Fruit fly (Drosophila melanogaster) whole organism, adult: ENCODE measurements around the gene tap.

ENCODE experiments used
- CG11617 ChIP-seq: fragments of 200-800 bp; sonication (Bioruptor generic); optimal IDR thresholded peaks from 2 replicates; lab custom pipeline; 2017; ENCODE audit warnings: mild to moderate bottlenecking, missing biosample characterization, missing genetic modification reagents, missing genetic modification characterization
- CG12768 ChIP-seq: fragments of 200-800 bp; sonication (Bioruptor generic); optimal IDR thresholded peaks from 2 replicates; lab custom pipeline; 2017; ENCODE audit warnings: missing biosample characterization, missing genetic modification characterization, mild to moderate bottlenecking, moderate library complexity, missing genetic modification reagents
- CG14711 ChIP-seq: fragments of 200-800 bp; sonication (Bioruptor generic); optimal IDR thresholded peaks from 2 replicates; lab custom pipeline; 2018; ENCODE audit warnings: missing biosample characterization, mild to moderate bottlenecking, missing genetic modification characterization, moderate library complexity
- CG1620 ChIP-seq: fragments of 200-800 bp; sonication (Bioruptor generic); optimal IDR thresholded peaks from 2 replicates; lab custom pipeline; 2016; ENCODE audit warnings: missing biosample characterization, missing genetic modification characterization
- CG33017 ChIP-seq: fragments of 200-800 bp; sonication (Bioruptor generic); optimal IDR thresholded peaks from 2 replicates; lab custom pipeline; 2018; ENCODE audit warnings: missing biosample characterization, mild to moderate bottlenecking, missing genetic modification characterization, moderate library complexity
- CG5204 ChIP-seq: fragments of 200-800 bp; sonication (Bioruptor generic); optimal IDR thresholded peaks from 2 replicates; lab custom pipeline; 2016; ENCODE audit warnings: missing biosample characterization, missing genetic modification characterization
- CG7045 ChIP-seq: fragments of 200-800 bp; sonication (Bioruptor generic); optimal IDR thresholded peaks from 2 replicates; lab custom pipeline; 2017; ENCODE audit warnings: missing biosample characterization, mild to moderate bottlenecking, missing genetic modification characterization
- CG7101 ChIP-seq: fragments of 200-800 bp; sonication (Bioruptor generic); optimal IDR thresholded peaks from 2 replicates; lab custom pipeline; 2018; ENCODE audit warnings: missing biosample characterization, mild to moderate bottlenecking, missing genetic modification characterization, moderate library complexity
- Clk ChIP-seq: fragments of 200-800 bp; sonication (Bioruptor generic); optimal IDR thresholded peaks from 2 replicates; lab custom pipeline; 2017; ENCODE audit warnings: missing biosample characterization, missing genetic modification characterization
- Crg-1 ChIP-seq: fragments of 200-800 bp; sonication (Bioruptor generic); optimal IDR thresholded peaks from 2 replicates; lab custom pipeline; 2016; ENCODE audit warnings: missing biosample characterization, missing genetic modification characterization
- Hr96 ChIP-seq: fragments of 200-800 bp; sonication (Bioruptor generic); optimal IDR thresholded peaks from 2 replicates; lab custom pipeline; 2016; ENCODE audit warnings: missing biosample characterization, missing genetic modification characterization
- Mnt ChIP-seq: fragments of 200-800 bp; sonication (Bioruptor generic); optimal IDR thresholded peaks from 2 replicates; lab custom pipeline; 2016; ENCODE audit warnings: missing biosample characterization, mild to moderate bottlenecking, missing genetic modification characterization
- bab1 ChIP-seq: fragments of 200-800 bp; sonication (Bioruptor generic); optimal IDR thresholded peaks from 3 replicates; lab custom pipeline; 2019; ENCODE audit warnings: missing biosample characterization, mild to moderate bottlenecking, missing genetic modification characterization, moderate library complexity
- cic ChIP-seq: fragments of 200-800 bp; sonication (Bioruptor generic); optimal IDR thresholded peaks from 2 replicates; lab custom pipeline; 2017; ENCODE audit warnings: missing biosample characterization, mild to moderate bottlenecking, missing genetic modification characterization, moderate library complexity
- cnc ChIP-seq, 2 experiments: fragments of >200 bp; optimal IDR thresholded peaks; 2 replicates each; lab custom pipeline; 2017
- kay ChIP-seq: fragments of 200-800 bp; sonication (Bioruptor generic); peaks from one replicate; lab custom pipeline; 2016; ENCODE audit warnings: missing biosample characterization, missing genetic modification characterization, borderline replicate concordance
- ovo ChIP-seq: fragments of 200-800 bp; sonication (Bioruptor generic); optimal IDR thresholded peaks from 2 replicates; lab custom pipeline; 2016; ENCODE audit warnings: missing biosample characterization, missing genetic modification characterization
- pad ChIP-seq: fragments of 200-800 bp; sonication (Bioruptor generic); optimal IDR thresholded peaks from 3 replicates; lab custom pipeline; 2017; ENCODE audit warnings: missing biosample characterization, missing genetic modification characterization, mild to moderate bottlenecking, moderate library complexity, missing genetic modification reagents
- tj ChIP-seq: fragments of 200-800 bp; sonication (Bioruptor generic); optimal IDR thresholded peaks from 3 replicates; lab custom pipeline; 2017; ENCODE audit warnings: missing biosample characterization, mild to moderate bottlenecking, missing genetic modification characterization, moderate library complexity
- toe ChIP-seq: fragments of 200-800 bp; sonication (Bioruptor generic); optimal IDR thresholded peaks from 2 replicates; lab custom pipeline; 2016; ENCODE audit warnings: missing biosample characterization, missing genetic modification characterization

Gene tap

dm6 chr3L:17339756-17340155, 19.7 kb upstream of the tap start:
- TF ChIP-seq cnc (optimal IDR thresholded peaks at IDR 0.05; lab: Kevin White, UChicago) (no peak), toe (no peak)

- no peak for TF ChIP-seq CG14711 (tag; lab: Kevin White, UChicago)
- no peak for TF ChIP-seq CG7045
- TF ChIP-seq cnc (optimal IDR thresholded peaks at IDR 0.05; lab: Kevin White, UChicago), result no peak
- no peak for TF ChIP-seq Crg-1 (GFP tag; lab: Kevin White, UChicago)
- no peak for TF ChIP-seq tj
- no peak for TF ChIP-seq CG7101 (tag; lab: Kevin White, UChicago)
- TF ChIP-seq kay (GFP tag; lab: Kevin White, UChicago), result no peak
- no peak for TF ChIP-seq CG11617 (GFP tag; lab: Kevin White, UChicago)
- no peak for TF ChIP-seq Mnt (GFP tag; lab: Kevin White, UChicago)
- TF ChIP-seq pad (GFP tag; lab: Kevin White, UChicago), result no peak
Observed at dm6 chr3L:17341216-17341615, 18.3 kb upstream of the tap start, which contains the start of gene CG13727. Gene CG13727, minus strand, starts transcription at chr3L:17341316.

- TF ChIP-seq toe (no peak), CG11617 (GFP tag; lab: Kevin White, UChicago) (no peak), Clk (GFP tag; lab: Kevin White, UChicago) (no peak), tj (no peak)
Observed at dm6 chr3L:17344596-17344995, 14.9 kb upstream of the tap start, which contains the start of gene brv2. Gene brv2, minus strand, starts transcription at chr3L:17344696.

- no peak for TF ChIP-seq CG33017 (tag; lab: Kevin White, UChicago)
- no peak for TF ChIP-seq CG11617 (GFP tag; lab: Kevin White, UChicago)
- no peak for TF ChIP-seq kay (GFP tag; lab: Kevin White, UChicago)
- TF ChIP-seq cnc (optimal IDR thresholded peaks at IDR 0.05; lab: Kevin White, UChicago), result no peak
- no peak for TF ChIP-seq CG5204
- no peak for TF ChIP-seq Mnt (GFP tag; lab: Kevin White, UChicago)
- TF ChIP-seq CG1620 (GFP tag; lab: Kevin White, UChicago), result no peak
- TF ChIP-seq bab1 (GFP tag; lab: Kevin White, UChicago), result no peak
- TF ChIP-seq tj, result no peak
- no peak for TF ChIP-seq CG12768
- no peak for TF ChIP-seq CG7045
- TF ChIP-seq ovo (GFP tag; lab: Kevin White, UChicago), result no peak
- TF ChIP-seq cic, result no peak
- TF ChIP-seq Hr96 (GFP tag; lab: Kevin White, UChicago), result no peak
- no peak for TF ChIP-seq toe
Observed at dm6 chr3L:17346393-17346792, 13.1 kb upstream of the tap start.

dm6 chr3L:17349604-17350003, 9.9 kb upstream of the tap start, which contains the start of gene Mip:
Gene Mip, minus strand, starts transcription at chr3L:17349666.
- TF ChIP-seq CG11617 (GFP tag; lab: Kevin White, UChicago), result no peak

- no peak for TF ChIP-seq CG5204
- TF ChIP-seq Mnt (GFP tag; lab: Kevin White, UChicago), result no peak
- no peak for TF ChIP-seq Crg-1 (GFP tag; lab: Kevin White, UChicago)
- TF ChIP-seq CG1620 (GFP tag; lab: Kevin White, UChicago), result no peak
- TF ChIP-seq pad (GFP tag; lab: Kevin White, UChicago), result no peak
- no peak for TF ChIP-seq CG11617 (GFP tag; lab: Kevin White, UChicago)
- no peak for TF ChIP-seq toe
- TF ChIP-seq ovo (GFP tag; lab: Kevin White, UChicago), result no peak
- no peak for TF ChIP-seq CG7101 (tag; lab: Kevin White, UChicago)
- TF ChIP-seq tj, result no peak
- TF ChIP-seq CG33017 (tag; lab: Kevin White, UChicago), result no peak
- TF ChIP-seq cic, result no peak
- no peak for TF ChIP-seq kay (GFP tag; lab: Kevin White, UChicago)
- no peak for TF ChIP-seq CG12768
- TF ChIP-seq Hr96 (GFP tag; lab: Kevin White, UChicago), result no peak
- TF ChIP-seq Clk (GFP tag; lab: Kevin White, UChicago), result no peak
- TF ChIP-seq CG14711 (tag; lab: Kevin White, UChicago), result no peak
- TF ChIP-seq CG7045, result no peak
- no peak for TF ChIP-seq cnc (optimal IDR thresholded peaks at IDR 0.05; lab: Kevin White, UChicago)
- TF ChIP-seq bab1 (GFP tag; lab: Kevin White, UChicago), result no peak
Observed at dm6 chr3L:17351522-17351921, 8.0 kb upstream of the tap start, which contains the start of gene CG7692. Gene CG7692, plus strand, starts transcription at chr3L:17351822.

dm6 chr3L:17352812-17353211, 6.7 kb upstream of the tap start:
- TF ChIP-seq ovo (GFP tag; lab: Kevin White, UChicago) (peak; percentile 70), CG12768 (no peak), CG7101 (tag; lab: Kevin White, UChicago) (no peak), cnc (optimal IDR thresholded peaks at IDR 0.05; lab: Kevin White, UChicago) (no peak), CG5204 (no peak), toe (peak; percentile 69), CG1620 (GFP tag; lab: Kevin White, UChicago) (no peak), Clk (GFP tag; lab: Kevin White, UChicago) (no peak), CG14711 (tag; lab: Kevin White, UChicago) (no peak), pad (GFP tag; lab: Kevin White, UChicago) (peak; percentile 90), Hr96 (GFP tag; lab: Kevin White, UChicago) (no peak), Crg-1 (GFP tag; lab: Kevin White, UChicago) (no peak), CG11617 (GFP tag; lab: Kevin White, UChicago) (no peak), CG7045 (no peak), Mnt (GFP tag; lab: Kevin White, UChicago) (peak; percentile 46), kay (GFP tag; lab: Kevin White, UChicago) (no peak), CG33017 (tag; lab: Kevin White, UChicago) (no peak), tj (no peak), cic (no peak), bab1 (GFP tag; lab: Kevin White, UChicago) (peak; percentile 34)
